Worm (Caenorhabditis elegans): Measurements from ENCODE around the gene aakg-5.

DNA sequence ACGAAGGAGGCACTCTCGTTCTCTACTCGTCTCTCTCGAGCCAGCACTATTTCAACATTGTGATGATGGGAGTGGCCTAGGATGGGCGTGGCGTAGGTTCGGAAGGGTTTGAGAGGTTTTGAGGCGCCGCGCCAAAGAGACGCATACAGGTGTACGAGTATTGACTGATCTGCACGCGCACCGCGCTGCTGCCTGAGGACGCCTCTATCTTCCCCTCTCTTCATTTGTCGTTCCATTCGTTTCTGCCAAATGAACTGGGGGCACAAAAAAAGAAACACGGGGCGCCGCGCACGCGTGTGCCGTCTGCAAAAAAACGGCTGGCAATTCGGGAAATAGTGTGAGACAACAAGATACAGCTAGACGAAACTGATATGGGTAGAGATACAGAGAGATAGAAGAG is 41.1 kb upstream of the aakg-5 start, which contains the start of gene lec-2:
- TF ChIP-seq unc-62 (GFP tag; optimal IDR thresholded peaks at IDR 0.05) (no peak), nhr-11 (tag; optimal IDR thresholded peaks at IDR 0.05) (no peak), elt-3 (tag; optimal IDR thresholded peaks at IDR 0.05) (no peak), snpc-4 (tag; optimal IDR thresholded peaks at IDR 0.05) (no peak)

All from whole organism, L2 larva.